In genomic region chr3L:1865121-1865727, dm6 we compare ENCODE assay signal across 1 fruit fly cellular context.
TF ChIP-seq lines count a peak whose summit lies in the region.

Gene HBS1 (minus strand): TSS chr3L:1865240.
Gene CG12025 (plus strand): TSS chr3L:1865430.

TF ChIP-seq in whole organism, embryonic, 481 proteins besides CTCF, POLR2A, EP300 and RAD21 (continued from another document and continues in another):
- TF ChIP-seq Eip74EF (GFP tag; optimal IDR thresholded peaks at IDR 0.05; lab: Kevin White, UChicago) (no peak), Awh (GFP tag; IDR thresholded peaks at IDR 0.05; lab: Robert Waterston, UW) (no peak), Dp (GFP tag; optimal IDR thresholded peaks at IDR 0.05; lab: Kevin White, UChicago) (peak; percentile 14), bab2 (GFP tag; optimal IDR thresholded peaks at IDR 0.05; lab: Kevin White, UChicago) (peak; percentile 56), fd3F (GFP tag; optimal IDR thresholded peaks at IDR 0.05; lab: Kevin White, UChicago) (peak; percentile 0), slbo (GFP tag; IDR thresholded peaks at IDR 0.05; lab: Robert Waterston, UW) (peak; percentile 83), dpn (GFP tag; optimal IDR thresholded peaks at IDR 0.05; lab: Kevin White, UChicago) (peak; percentile 51 to 64), bbx (GFP tag; IDR thresholded peaks at IDR 0.05; lab: Robert Waterston, UW; ENCODE audit: partially characterized antibody) (no peak), ato (GFP tag; IDR thresholded peaks at IDR 0.05; lab: Robert Waterston, UW; ENCODE audit: partially characterized antibody) (no peak), tap (tag; optimal IDR thresholded peaks at IDR 0.05; lab: Kevin White, UChicago) (no peak), slou (GFP tag; optimal IDR thresholded peaks at IDR 0.05; lab: Kevin White, UChicago) (no peak), CG12071 (GFP tag; optimal IDR thresholded peaks at IDR 0.05; lab: Kevin White, UChicago) (no peak), pita (GFP tag; optimal IDR thresholded peaks at IDR 0.05; lab: Kevin White, UChicago) (no peak), CG10462 (GFP tag; optimal IDR thresholded peaks at IDR 0.05; lab: Kevin White, UChicago) (no peak), Xbp1 (GFP tag; optimal IDR thresholded peaks at IDR 0.05; lab: Kevin White, UChicago) (peak; percentile 76), MTF-1 (GFP tag; optimal IDR thresholded peaks at IDR 0.05; lab: Kevin White, UChicago; ENCODE audit: borderline replicate concordance) (no peak), Bdp1 (GFP tag; optimal IDR thresholded peaks at IDR 0.05; lab: Kevin White, UChicago) (peak; percentile 40), CG9817 (tag; optimal IDR thresholded peaks at IDR 0.05; lab: Kevin White, UChicago) (peak; percentile 63), CG14965 (GFP tag; optimal IDR thresholded peaks at IDR 0.05; lab: Kevin White, UChicago; ENCODE audit: borderline replicate concordance) (no peak), CG16813 (GFP tag; IDR thresholded peaks at IDR 0.05; lab: Robert Waterston, UW; ENCODE audit: partially characterized antibody) (0 out of 3 replicates have a peak, but pooled peaks have one; percentile 22), al (GFP tag; IDR thresholded peaks at IDR 0.05; lab: Robert Waterston, UW) (peak; percentile 51), CG31388 (GFP tag; optimal IDR thresholded peaks at IDR 0.05; lab: Kevin White, UChicago) (no peak), kni (GFP tag; optimal IDR thresholded peaks at IDR 0.05; lab: Kevin White, UChicago) (no peak), repo (GFP tag; optimal IDR thresholded peaks at IDR 0.05; lab: Kevin White, UChicago) (peak; percentile 38), Abd-B (GFP tag; optimal IDR thresholded peaks at IDR 0.05; lab: Kevin White, UChicago) (peak; percentile 80), Mrtf (GFP tag; IDR thresholded peaks at IDR 0.05; lab: Robert Waterston, UW) (0 out of 3 replicates have a peak, but pooled peaks have one; percentile 44), her (GFP tag; optimal IDR thresholded peaks at IDR 0.05; lab: Kevin White, UChicago) (no peak), CG7786 (GFP tag; optimal IDR thresholded peaks at IDR 0.05; lab: Kevin White, UChicago) (peak; percentile 48), CG4707 (GFP tag; optimal IDR thresholded peaks at IDR 0.05; lab: Kevin White, UChicago) (no peak), NFAT (GFP tag; IDR thresholded peaks at IDR 0.05; lab: Robert Waterston, UW) (peak; percentile 37), Side (GFP tag; optimal IDR thresholded peaks at IDR 0.05; lab: Kevin White, UChicago) (peak; percentile 57), sens-2 (GFP tag; IDR thresholded peaks at IDR 0.05; lab: Robert Waterston, UW) (no peak), CG8944 (GFP tag; optimal IDR thresholded peaks at IDR 0.05; lab: Kevin White, UChicago) (peak; percentile 6), CG18599 (GFP tag; optimal IDR thresholded peaks at IDR 0.05; lab: Kevin White, UChicago) (peak; percentile 44), en (GFP tag; optimal IDR thresholded peaks at IDR 0.05; lab: Kevin White, UChicago) (no peak), Dbx (GFP tag; IDR thresholded peaks at IDR 0.05; lab: Robert Waterston, UW) (no peak), NfI (GFP tag; optimal IDR thresholded peaks at IDR 0.05; lab: Kevin White, UChicago) (peak; percentile 61), trem (tag; optimal IDR thresholded peaks at IDR 0.05; lab: Kevin White, UChicago) (peak; percentile 74), CG3407 (GFP tag; optimal IDR thresholded peaks at IDR 0.05; lab: Kevin White, UChicago) (peak; percentile 29), pfk (GFP tag; optimal IDR thresholded peaks at IDR 0.05; lab: Kevin White, UChicago) (no peak), CG7357 (GFP tag; IDR thresholded peaks at IDR 0.05; lab: Robert Waterston, UW) (peak; percentile 97), Dfd (GFP tag; optimal IDR thresholded peaks at IDR 0.05; lab: Kevin White, UChicago) (peak in 1 of 2 experiments; percentile 6), CG4854 (GFP tag; optimal IDR thresholded peaks at IDR 0.05; lab: Kevin White, UChicago) (no peak), CG15514 (GFP tag; optimal IDR thresholded peaks at IDR 0.05; lab: Kevin White, UChicago) (peak; percentile 80), lola (GFP tag; optimal IDR thresholded peaks at IDR 0.05; lab: Kevin White, UChicago) (peak in 1 of 3 experiments; percentile 58), CG13424 (tag; optimal IDR thresholded peaks at IDR 0.05; lab: Kevin White, UChicago) (peak; percentile 69), HLH4C (GFP tag; IDR thresholded peaks at IDR 0.05; lab: Robert Waterston, UW; ENCODE audit: partially characterized antibody) (no peak), CG13775 (GFP tag; optimal IDR thresholded peaks at IDR 0.05; lab: Kevin White, UChicago) (peak; percentile 57), CG14014 (GFP tag; IDR thresholded peaks at IDR 0.05; lab: Robert Waterston, UW) (peak; percentile 68), CG14667 (GFP tag; IDR thresholded peaks at IDR 0.05; lab: Robert Waterston, UW) (peak; percentile 41; the same call in 1 of the 2 replicates), CG7372 (GFP tag; IDR thresholded peaks at IDR 0.05; lab: Robert Waterston, UW) (peak; percentile 72), grn (GFP tag; optimal IDR thresholded peaks at IDR 0.05; lab: Kevin White, UChicago) (no peak), fu2 (GFP tag; optimal IDR thresholded peaks at IDR 0.05; lab: Kevin White, UChicago) (peak; percentile 36), row (GFP tag; IDR thresholded peaks at IDR 0.05; lab: Robert Waterston, UW) (peak; percentile 95), CG12391 (tag; optimal IDR thresholded peaks at IDR 0.05; lab: Kevin White, UChicago) (peak; percentile 73), hth (optimal IDR thresholded peaks at IDR 0.05; lab: Kevin White, UChicago) (no peak), tio (GFP tag; optimal IDR thresholded peaks at IDR 0.05; lab: Kevin White, UChicago) (no peak), CG12155 (GFP tag; optimal IDR thresholded peaks at IDR 0.05; lab: Kevin White, UChicago) (peak; percentile 56), bigmax (GFP tag; optimal IDR thresholded peaks at IDR 0.05; lab: Kevin White, UChicago) (no peak), CG42726 (GFP tag; IDR thresholded peaks at IDR 0.05; lab: Robert Waterston, UW; ENCODE audit: partially characterized antibody) (no peak), CG13287 (GFP tag; IDR thresholded peaks at IDR 0.05; lab: Robert Waterston, UW; ENCODE audit: partially characterized antibody) (no peak; the same call in 1 of the 2 replicates), CG2889 (GFP tag; IDR thresholded peaks at IDR 0.05; lab: Robert Waterston, UW) (0 out of 3 replicates have a peak, but pooled peaks have one; percentile 26), crc (GFP tag; optimal IDR thresholded peaks at IDR 0.05; lab: Kevin White, UChicago) (no peak), CG13123 (GFP tag; optimal IDR thresholded peaks at IDR 0.05; lab: Kevin White, UChicago) (peak; percentile 7), lmd (GFP tag; IDR thresholded peaks at IDR 0.05; lab: Robert Waterston, UW) (peak; percentile 69), dimm (GFP tag; IDR thresholded peaks at IDR 0.05; lab: Robert Waterston, UW) (no peak), Drgx (GFP tag; IDR thresholded peaks at IDR 0.05; lab: Robert Waterston, UW) (no peak), Trl (optimal IDR thresholded peaks at IDR 0.05; lab: Kevin White, UChicago) (no peak), Trl (GFP tag; optimal IDR thresholded peaks at IDR 0.05; lab: Kevin White, UChicago) (peak; percentile 47), CG1024 (GFP tag; IDR thresholded peaks at IDR 0.05; lab: Robert Waterston, UW) (peak; percentile 10; the same call in 1 of the 2 replicates), CG3163 (GFP tag; optimal IDR thresholded peaks at IDR 0.05; lab: Kevin White, UChicago) (no peak), stwl (tag; optimal IDR thresholded peaks at IDR 0.05; lab: Kevin White, UChicago) (peak; percentile 58), tgo (GFP tag; IDR thresholded peaks at IDR 0.05; lab: Robert Waterston, UW) (peak; percentile 49; the same call in 2 of the 3 replicates), CG2202 (tag; optimal IDR thresholded peaks at IDR 0.05; lab: Kevin White, UChicago) (peak; percentile 6), CG3065 (GFP tag; optimal IDR thresholded peaks at IDR 0.05; lab: Kevin White, UChicago) (peak; percentile 63), Hand (GFP tag; optimal IDR thresholded peaks at IDR 0.05; lab: Kevin White, UChicago) (no peak), p53 (GFP tag; optimal IDR thresholded peaks at IDR 0.05; lab: Kevin White, UChicago) (no peak), CG17612 (GFP tag; IDR thresholded peaks at IDR 0.05; lab: Robert Waterston, UW) (no peak), dmrt99B (tag; optimal IDR thresholded peaks at IDR 0.05; lab: Kevin White, UChicago) (peak; percentile 45), schlank (tag; optimal IDR thresholded peaks at IDR 0.05; lab: Kevin White, UChicago) (no peak), chn (GFP tag; optimal IDR thresholded peaks at IDR 0.05; lab: Kevin White, UChicago) (peak; percentile 91), Rfx (GFP tag; IDR thresholded peaks at IDR 0.05; lab: Robert Waterston, UW) (peak; percentile 71), Fer1 (GFP tag; optimal IDR thresholded peaks at IDR 0.05; lab: Kevin White, UChicago) (no peak), lab (GFP tag; optimal IDR thresholded peaks at IDR 0.05; lab: Kevin White, UChicago) (peak; percentile 51), Taf1 (GFP tag; IDR thresholded peaks at IDR 0.05; lab: Robert Waterston, UW) (0 out of 2 replicates have a peak, but pooled peaks have one; percentile 23), eve (GFP tag; optimal IDR thresholded peaks at IDR 0.05; lab: Kevin White, UChicago) (no peak), CG6654 (GFP tag; optimal IDR thresholded peaks at IDR 0.05; lab: Kevin White, UChicago) (no peak), CoRest (tag; optimal IDR thresholded peaks at IDR 0.05; lab: Kevin White, UChicago) (peak; percentile 73), Xrp1 (GFP tag; IDR thresholded peaks at IDR 0.05; lab: Robert Waterston, UW) (no peak; the same call in none of the 2 replicates), ftz-f1 (GFP tag; optimal IDR thresholded peaks at IDR 0.05; lab: Kevin White, UChicago) (no peak), sc (optimal IDR thresholded peaks at IDR 0.05; lab: Kevin White, UChicago) (no peak), sc (GFP tag; optimal IDR thresholded peaks at IDR 0.05; lab: Kevin White, UChicago) (no peak), CG15479 (GFP tag; optimal IDR thresholded peaks at IDR 0.05; lab: Kevin White, UChicago) (no peak), Meics (GFP tag; optimal IDR thresholded peaks at IDR 0.05; lab: Kevin White, UChicago) (peak; percentile 49), dysf (GFP tag; IDR thresholded peaks at IDR 0.05; lab: Robert Waterston, UW) (peak; percentile 75), CG32532 (GFP tag; IDR thresholded peaks at IDR 0.05; lab: Robert Waterston, UW) (peak; percentile 31; the same call in 1 of the 2 replicates), nom (GFP tag; optimal IDR thresholded peaks at IDR 0.05; lab: Kevin White, UChicago) (peak; percentile 10), ham (GFP tag; IDR thresholded peaks at IDR 0.05; lab: Robert Waterston, UW) (no peak), CG8924 (tag; optimal IDR thresholded peaks at IDR 0.05; lab: Kevin White, UChicago) (peak; percentile 56), sens (GFP tag; lab: Kevin White, UChicago) (peak; percentile 94), Fer3 (tag; optimal IDR thresholded peaks at IDR 0.05; lab: Kevin White, UChicago) (peak; percentile 65), onecut (GFP tag; IDR thresholded peaks at IDR 0.05; lab: Robert Waterston, UW) (peak; percentile 5; the same call in 1 of the 2 replicates), chinmo (GFP tag; IDR thresholded peaks at IDR 0.05; lab: Robert Waterston, UW; ENCODE audit: partially characterized antibody) (no peak), fd96Cb (tag; optimal IDR thresholded peaks at IDR 0.05; lab: Kevin White, UChicago) (peak; percentile 45), gfzf (GFP tag; optimal IDR thresholded peaks at IDR 0.05; lab: Kevin White, UChicago) (peak; percentile 96), Spps (tag; optimal IDR thresholded peaks at IDR 0.05; lab: Kevin White, UChicago) (no peak), CG12219 (GFP tag; optimal IDR thresholded peaks at IDR 0.05; lab: Kevin White, UChicago) (no peak), CG15073 (GFP tag; optimal IDR thresholded peaks at IDR 0.05; lab: Kevin White, UChicago) (no peak), so (GFP tag; IDR thresholded peaks at IDR 0.05; lab: Robert Waterston, UW) (no peak), Doc2 (GFP tag; IDR thresholded peaks at IDR 0.05; lab: Robert Waterston, UW) (no peak), CG17385 (GFP tag; optimal IDR thresholded peaks at IDR 0.05; lab: Kevin White, UChicago) (peak; percentile 23), CG18011 (GFP tag; optimal IDR thresholded peaks at IDR 0.05; lab: Kevin White, UChicago) (no peak), CG11504 (tag; optimal IDR thresholded peaks at IDR 0.05; lab: Kevin White, UChicago) (peak; percentile 64), Opbp (GFP tag; IDR thresholded peaks at IDR 0.05; lab: Robert Waterston, UW; ENCODE audit: partially characterized antibody) (peak; percentile 34; the same call in 1 of the 3 replicates), pros (GFP tag; optimal IDR thresholded peaks at IDR 0.05; lab: Kevin White, UChicago) (no peak), Sin3A (optimal IDR thresholded peaks at IDR 0.05; lab: Kevin White, UChicago) (peak; percentile 97), Oaz (GFP tag; IDR thresholded peaks at IDR 0.05; lab: Robert Waterston, UW) (no peak), chm (GFP tag; IDR thresholded peaks at IDR 0.05; lab: Robert Waterston, UW) (0 out of 2 replicates have a peak, but pooled peaks have one; percentile 25), Jarid2 (GFP tag; optimal IDR thresholded peaks at IDR 0.05; lab: Kevin White, UChicago) (no peak), Sry-β (GFP tag; optimal IDR thresholded peaks at IDR 0.05; lab: Kevin White, UChicago) (no peak), danr (GFP tag; IDR thresholded peaks at IDR 0.05; lab: Robert Waterston, UW) (no peak), CG10267 (tag; optimal IDR thresholded peaks at IDR 0.05; lab: Kevin White, UChicago) (peak; percentile 71), CG2199 (GFP tag; IDR thresholded peaks at IDR 0.05; lab: Robert Waterston, UW) (no peak), ATbp (GFP tag; optimal IDR thresholded peaks at IDR 0.05; lab: Kevin White, UChicago) (no peak), CG16863 (GFP tag; optimal IDR thresholded peaks at IDR 0.05; lab: Kevin White, UChicago) (peak; percentile 32), CG12299 (tag; optimal IDR thresholded peaks at IDR 0.05; lab: Kevin White, UChicago) (no peak), disco-r (GFP tag; optimal IDR thresholded peaks at IDR 0.05; lab: Kevin White, UChicago) (no peak), sqz (GFP tag; optimal IDR thresholded peaks at IDR 0.05; lab: Kevin White, UChicago) (no peak), cato (GFP tag; optimal IDR thresholded peaks at IDR 0.05; lab: Kevin White, UChicago; ENCODE audit: borderline replicate concordance) (no peak), CG1647 (GFP tag; optimal IDR thresholded peaks at IDR 0.05; lab: Kevin White, UChicago) (peak; percentile 41), CG4730 (GFP tag; IDR thresholded peaks at IDR 0.05; lab: Robert Waterston, UW) (no peak)
